Worm (Caenorhabditis elegans): ENCODE measurements around the gene C35D10.1.

Gene C35D10.1

ce11 chrIII:4875663-4876062 lies 3.9 kb upstream of the C35D10.1 start:
- peak; percentile 4 for TF ChIP-seq lin-11 (tag; optimal IDR thresholded peaks at IDR 0.05)
- TF ChIP-seq sma-9 (GFP tag; optimal IDR thresholded peaks at IDR 0.05), result peak; percentile 9
- no peak for TF ChIP-seq sma-9 (tag; optimal IDR thresholded peaks at IDR 0.05)
- no peak for TF ChIP-seq ztf-4 (tag; optimal IDR thresholded peaks at IDR 0.05)
- no peak for TF ChIP-seq nhr-12 (tag; optimal IDR thresholded peaks at IDR 0.05)
- peak; percentile 49 for TF ChIP-seq C34F6.9 (tag; optimal IDR thresholded peaks at IDR 0.05)
- peak; percentile 50 for TF ChIP-seq nhr-129 (tag; optimal IDR thresholded peaks at IDR 0.05)

ce11 chrIII:4878281-4878680 lies 1.3 kb upstream of the C35D10.1 start, which contains the start of the genes tost-1 and arx-6:
Gene tost-1, minus strand, starts transcription at chrIII:4878311.
Gene arx-6, plus strand, starts transcription at chrIII:4878658.
- TF ChIP-seq nhr-21 (tag; optimal IDR thresholded peaks at IDR 0.05), result no peak
- no peak for TF ChIP-seq ztf-1 (GFP tag; conservative IDR thresholded peaks at IDR 0.05)
- TF ChIP-seq gmeb-1 (tag; optimal IDR thresholded peaks at IDR 0.05), result peak; percentile 88
- no peak for TF ChIP-seq blmp-1 (tag; optimal IDR thresholded peaks at IDR 0.05; ENCODE audit: insufficient read depth)
- TF ChIP-seq F13H6.1 (tag; optimal IDR thresholded peaks at IDR 0.05), result peak; percentile 1
- no peak for TF ChIP-seq sem-4 (tag; optimal IDR thresholded peaks at IDR 0.05)
- TF ChIP-seq C34F6.9 (tag; optimal IDR thresholded peaks at IDR 0.05), result peak; percentile 66
- peak; percentile 54 for TF ChIP-seq nhr-129 (tag; optimal IDR thresholded peaks at IDR 0.05)
- peak in 1 of 2 experiments; percentile 70 for TF ChIP-seq lsy-2 (tag; optimal IDR thresholded peaks at IDR 0.05)
- no peak for TF ChIP-seq nhr-25 (tag; optimal IDR thresholded peaks at IDR 0.05)
- peak; percentile 15 for TF ChIP-seq crh-2 (tag; optimal IDR thresholded peaks at IDR 0.05)
- no peak for TF ChIP-seq ceh-82 (tag; optimal IDR thresholded peaks at IDR 0.05)
- TF ChIP-seq mab-5 (tag; optimal IDR thresholded peaks at IDR 0.05), result peak; percentile 15
- peak; percentile 68 for TF ChIP-seq fos-1 (tag; optimal IDR thresholded peaks at IDR 0.05)
- peak; percentile 71 for TF ChIP-seq unc-55 (GFP tag; optimal IDR thresholded peaks at IDR 0.05)
- TF ChIP-seq nhr-12 (tag; optimal IDR thresholded peaks at IDR 0.05), result no peak
- peak; percentile 13 for TF ChIP-seq sma-3 (GFP tag; optimal IDR thresholded peaks at IDR 0.05)
- no peak for TF ChIP-seq nhr-77 (tag; optimal IDR thresholded peaks at IDR 0.05)
- TF ChIP-seq R02D3.7 (tag; optimal IDR thresholded peaks at IDR 0.05), result no peak
- TF ChIP-seq nhr-10 (tag; optimal IDR thresholded peaks at IDR 0.05), result no peak

ce11 chrIII:4881955-4882354 lies 2.4 kb downstream of the C35D10.1 start:
- TF ChIP-seq fos-1 (tag; optimal IDR thresholded peaks at IDR 0.05) (peak; percentile 24), aly-2 (tag; optimal IDR thresholded peaks at IDR 0.05) (no peak)

ce11 chrIII:4883429-4883828 lies 3.9 kb downstream of the C35D10.1 start, which contains the start of gene clec-5:
Gene clec-5, minus strand, starts transcription at chrIII:4883606.
- no peak for TF ChIP-seq mbf-1 (tag; optimal IDR thresholded peaks at IDR 0.05)
- TF ChIP-seq lin-13 (GFP tag; optimal IDR thresholded peaks at IDR 0.05), result no peak
- no peak for TF ChIP-seq crh-2 (tag; optimal IDR thresholded peaks at IDR 0.05)
- TF ChIP-seq fos-1 (tag; optimal IDR thresholded peaks at IDR 0.05), result peak; percentile 77

- TF ChIP-seq fos-1 (tag; optimal IDR thresholded peaks at IDR 0.05) (peak; percentile 84), sma-9 (GFP tag; optimal IDR thresholded peaks at IDR 0.05) (no peak), sma-9 (tag; optimal IDR thresholded peaks at IDR 0.05) (no peak), nhr-6 (tag; optimal IDR thresholded peaks at IDR 0.05) (no peak), ceh-16 (tag; optimal IDR thresholded peaks at IDR 0.05) (no peak), skn-1 (tag; optimal IDR thresholded peaks at IDR 0.05) (no peak)
Measured at ce11 chrIII:4887291-4887690, 7.7 kb downstream of the C35D10.1 start, which contains the start of gene clec-6. Gene clec-6, minus strand, starts transcription at chrIII:4887444.

- TF ChIP-seq nhr-10 (tag; optimal IDR thresholded peaks at IDR 0.05) (no peak), nhr-77 (tag; optimal IDR thresholded peaks at IDR 0.05) (no peak)
Measured at ce11 chrIII:4890997-4891396, 11.5 kb downstream of the C35D10.1 start, which contains the start of gene F26F4.5. Gene F26F4.5, minus strand, starts transcription at chrIII:4891252.

- no peak for TF ChIP-seq elt-1 (tag; optimal IDR thresholded peaks at IDR 0.05)
- TF ChIP-seq lin-13 (GFP tag; optimal IDR thresholded peaks at IDR 0.05), result no peak
- no peak for TF ChIP-seq nhr-237 (tag; optimal IDR thresholded peaks at IDR 0.05)
- TF ChIP-seq unc-55 (GFP tag; optimal IDR thresholded peaks at IDR 0.05), result no peak
Measured at ce11 chrIII:4893540-4893939, 14.0 kb downstream of the C35D10.1 start, which contains the start of gene F26F4.6. Gene F26F4.6, minus strand, starts transcription at chrIII:4893640.

Measured in whole organism, L2 larva.